Worm (Caenorhabditis elegans) whole organism, dauer: ENCODE results near the gene R03G8.3.

Source experiments
- unc-62 ChIP-seq: sonication (generic microtip); optimal IDR thresholded peaks from 2 replicates; lab custom pipeline; 2017; ENCODE audit warnings: missing biosample characterization, missing genetic modification reagents, missing genetic modification characterization

R03G8.3 gene

DNA sequence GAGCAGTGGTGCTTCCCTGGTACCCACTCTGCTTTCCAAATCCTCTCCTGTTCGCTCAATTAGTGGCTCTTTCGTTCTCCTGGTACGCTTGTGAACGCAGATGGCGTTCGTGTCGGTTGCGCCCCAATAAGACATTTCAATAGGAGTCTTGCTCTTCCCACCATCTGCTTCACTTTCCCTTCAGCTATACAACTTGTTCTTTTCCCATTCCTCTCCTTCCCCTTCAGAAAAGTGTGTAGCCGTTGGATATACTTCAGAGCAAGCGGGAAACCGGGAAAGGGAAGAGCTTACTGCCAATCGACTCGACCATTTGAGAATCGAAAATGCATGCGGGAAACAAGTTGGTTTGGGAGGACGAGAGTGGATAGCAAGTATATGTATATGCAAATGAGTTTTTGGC lies 52.5 kb downstream of the R03G8.3 start:
- TF ChIP-seq unc-62 (GFP tag; lab: Kevin White, UChicago) = no peak
